Fruit fly (Drosophila melanogaster) whole organism, prepupa: Measurements from ENCODE around the gene CG11050.

Experiments
- Blimp-1 ChIP-seq: fragments of 200-800 bp; sonication (Bioruptor generic); optimal IDR thresholded peaks from 3 replicates; lab custom pipeline; 2017; ENCODE audit warnings: missing biosample characterization, missing genetic modification characterization, mild to moderate bottlenecking, moderate library complexity, missing genetic modification reagents
- CG10631 ChIP-seq: fragments of 200-800 bp; sonication (Bioruptor generic); optimal IDR thresholded peaks from 2 replicates; lab custom pipeline; 2016; ENCODE audit warnings: missing biosample characterization, missing genetic modification characterization
- CG10669 ChIP-seq: fragments of 200-800 bp; sonication (Bioruptor generic); optimal IDR thresholded peaks from 3 replicates; lab custom pipeline; 2018; ENCODE audit warnings: missing biosample characterization, mild to moderate bottlenecking, missing genetic modification characterization, moderate library complexity
- CG11294 ChIP-seq: fragments of 200-800 bp; sonication (Bioruptor generic); IDR thresholded peaks from 2 replicates; pipeline ENCODE4 v1.3.6; 2022; ENCODE audit warnings: missing biosample characterization, missing genetic modification characterization
- CG11762 ChIP-seq: fragments of 200-800 bp; sonication (Bioruptor generic); optimal IDR thresholded peaks from 3 replicates; lab custom pipeline; 2016; ENCODE audit warnings: missing biosample characterization, missing genetic modification characterization; ENCODE audit not compliant: insufficient read depth
- CG11902 ChIP-seq: fragments of 200-800 bp; sonication (Bioruptor generic); optimal IDR thresholded peaks from 3 replicates; lab custom pipeline; 2016; ENCODE audit warnings: missing biosample characterization, missing genetic modification characterization
- CG15336 ChIP-seq: fragments of 200-800 bp; sonication (Bioruptor generic); IDR thresholded peaks from 2 replicates; pipeline ENCODE4 v1.3.6; 2022; ENCODE audit warnings: missing biosample characterization, missing genetic modification characterization
- CG1621 ChIP-seq: fragments of 200-800 bp; sonication (Bioruptor generic); optimal IDR thresholded peaks from 3 replicates; lab custom pipeline; 2018; ENCODE audit warnings: missing biosample characterization, mild to moderate bottlenecking, missing genetic modification characterization
- CG16779 ChIP-seq: fragments of 200-800 bp; sonication (Bioruptor generic); optimal IDR thresholded peaks from 3 replicates; lab custom pipeline; 2017; ENCODE audit warnings: missing biosample characterization, mild to moderate bottlenecking, missing genetic modification characterization
- CG3032 ChIP-seq: fragments of 200-800 bp; optimal IDR thresholded peaks from 2 replicates; lab custom pipeline; 2019; ENCODE audit warnings: missing biosample characterization, mild to moderate bottlenecking, missing genetic modification characterization, moderate library complexity
- CG31627 ChIP-seq: fragments of 200-800 bp; sonication (Bioruptor generic); optimal IDR thresholded peaks from 3 replicates; lab custom pipeline; 2016; ENCODE audit warnings: missing biosample characterization, missing genetic modification characterization
- CG32006 ChIP-seq: fragments of 200-800 bp; sonication (Bioruptor generic); optimal IDR thresholded peaks from 3 replicates; lab custom pipeline; 2017; ENCODE audit warnings: missing biosample characterization, mild to moderate bottlenecking, missing genetic modification characterization
- CG34406 ChIP-seq: fragments of 200-800 bp; sonication (Bioruptor generic); optimal IDR thresholded peaks from 3 replicates; lab custom pipeline; 2016; ENCODE audit warnings: missing biosample characterization, missing genetic modification characterization
- CG4318 ChIP-seq: fragments of 200-800 bp; sonication (Bioruptor generic); optimal IDR thresholded peaks from 3 replicates; lab custom pipeline; 2017; ENCODE audit warnings: missing biosample characterization, mild to moderate bottlenecking, missing genetic modification characterization
- CG6163 ChIP-seq: fragments of 200-800 bp; sonication (Bioruptor generic); IDR thresholded peaks from 3 replicates; pipeline ENCODE4 v1.3.6; 2022; ENCODE audit warnings: missing biosample characterization, missing genetic modification characterization
- CG6808 ChIP-seq: fragments of 200-800 bp; sonication (Bioruptor generic); optimal IDR thresholded peaks from 3 replicates; lab custom pipeline; 2017; ENCODE audit warnings: missing biosample characterization, missing genetic modification characterization, mild to moderate bottlenecking, moderate library complexity, missing genetic modification reagents
- CG8119 ChIP-seq: fragments of 200-800 bp; sonication (Bioruptor generic); IDR thresholded peaks from 3 replicates; pipeline ENCODE4 v1.3.6; 2022; ENCODE audit warnings: missing biosample characterization, missing genetic modification characterization
- CG8319 ChIP-seq: fragments of 200-800 bp; sonication (Bioruptor generic); optimal IDR thresholded peaks from 3 replicates; lab custom pipeline; 2016; ENCODE audit warnings: missing biosample characterization, missing genetic modification characterization
- CG8632 ChIP-seq: fragments of 200-800 bp; sonication (Bioruptor generic); optimal IDR thresholded peaks from 3 replicates; lab custom pipeline; 2016; ENCODE audit warnings: missing biosample characterization, missing genetic modification characterization
- Eip75B ChIP-seq: fragments of 200-800 bp; sonication (Bioruptor generic); optimal IDR thresholded peaks from 3 replicates; lab custom pipeline; 2016; ENCODE audit warnings: missing biosample characterization, missing genetic modification characterization
- Eip78C ChIP-seq: fragments of 200-800 bp; sonication (Bioruptor generic); peaks from one replicate; lab custom pipeline; 2016; ENCODE audit warnings: missing biosample characterization, missing genetic modification characterization
- Eip93F ChIP-seq: fragments of 200-800 bp; sonication (Bioruptor generic); optimal IDR thresholded peaks from 2 replicates; lab custom pipeline; 2016; ENCODE audit warnings: missing biosample characterization, mild to moderate bottlenecking, missing genetic modification characterization
- Ets21C ChIP-seq: fragments of 200-800 bp; sonication (Bioruptor generic); optimal IDR thresholded peaks from 3 replicates; lab custom pipeline; 2016; ENCODE audit warnings: missing biosample characterization, missing genetic modification characterization
- Ets96B ChIP-seq: fragments of 200-800 bp; optimal IDR thresholded peaks from 2 replicates; lab custom pipeline; 2019; ENCODE audit warnings: missing biosample characterization, mild to moderate bottlenecking, missing genetic modification characterization, moderate library complexity
- Gug ChIP-seq: fragments of 200-800 bp; sonication (Bioruptor generic); IDR thresholded peaks from 2 replicates; pipeline ENCODE4 v1.3.6; 2022; ENCODE audit warnings: missing biosample characterization, missing genetic modification characterization
- Hr39 ChIP-seq: fragments of 200-800 bp; sonication (Bioruptor generic); optimal IDR thresholded peaks from 2 replicates; lab custom pipeline; 2016; ENCODE audit warnings: missing biosample characterization, missing genetic modification characterization
- Lpt ChIP-seq: fragments of 200-800 bp; sonication (Bioruptor generic); optimal IDR thresholded peaks from 3 replicates; lab custom pipeline; 2016; ENCODE audit warnings: missing biosample characterization, missing genetic modification characterization
- Met ChIP-seq: fragments of 200-800 bp; sonication (Bioruptor generic); optimal IDR thresholded peaks from 3 replicates; lab custom pipeline; 2016; ENCODE audit warnings: missing biosample characterization, missing genetic modification characterization
- OdsH ChIP-seq: fragments of 200-800 bp; sonication (Bioruptor generic); optimal IDR thresholded peaks from 3 replicates; lab custom pipeline; 2016; ENCODE audit warnings: missing biosample characterization, missing genetic modification characterization
- Smox ChIP-seq: fragments of 200-800 bp; sonication (Bioruptor generic); optimal IDR thresholded peaks from 3 replicates; lab custom pipeline; 2016; ENCODE audit warnings: missing biosample characterization, missing genetic modification characterization
- Sox102F ChIP-seq: fragments of 200-800 bp; sonication (Bioruptor generic); optimal IDR thresholded peaks from 2 replicates; lab custom pipeline; 2016; ENCODE audit warnings: missing biosample characterization, mild to moderate bottlenecking, missing genetic modification characterization
- Sox14 ChIP-seq: fragments of 200-800 bp; sonication (Bioruptor generic); optimal IDR thresholded peaks from 3 replicates; lab custom pipeline; 2016; ENCODE audit warnings: missing biosample characterization, missing genetic modification characterization
- Sox15 ChIP-seq: fragments of 200-800 bp; sonication (Bioruptor generic); optimal IDR thresholded peaks from 3 replicates; lab custom pipeline; 2016; ENCODE audit warnings: missing biosample characterization, missing genetic modification characterization
- acj6 ChIP-seq: fragments of 200-800 bp; sonication (Bioruptor generic); optimal IDR thresholded peaks from 3 replicates; lab custom pipeline; 2016; ENCODE audit warnings: missing biosample characterization, missing genetic modification characterization
- dac ChIP-seq: fragments of 200-800 bp; sonication (Bioruptor generic); optimal IDR thresholded peaks from 2 replicates; lab custom pipeline; 2017; ENCODE audit warnings: missing biosample characterization, mild to moderate bottlenecking, missing genetic modification characterization
- dsx ChIP-seq: fragments of 200-800 bp; optimal IDR thresholded peaks from 3 replicates; lab custom pipeline; 2019; ENCODE audit warnings: missing biosample characterization, mild to moderate bottlenecking, missing genetic modification characterization, moderate library complexity; ENCODE audit not compliant: poor library complexity, severe bottlenecking
- eg ChIP-seq: fragments of 200-800 bp; sonication (Bioruptor generic); IDR thresholded peaks from 3 replicates; pipeline ENCODE4 v1.3.6; 2022; ENCODE audit warnings: missing biosample characterization, missing genetic modification characterization
- fd59A ChIP-seq: fragments of 200-800 bp; sonication (Bioruptor generic); optimal IDR thresholded peaks from 2 replicates; lab custom pipeline; 2017; ENCODE audit warnings: missing biosample characterization, mild to moderate bottlenecking, missing genetic modification characterization, missing genetic modification reagents
- fd85E ChIP-seq: fragments of 200-800 bp; sonication (Bioruptor generic); optimal IDR thresholded peaks from 3 replicates; lab custom pipeline; 2016; ENCODE audit warnings: missing biosample characterization, missing genetic modification characterization
- fkh ChIP-seq: fragments of 200-800 bp; sonication (Bioruptor generic); optimal IDR thresholded peaks from 3 replicates; lab custom pipeline; 2017; ENCODE audit warnings: missing biosample characterization, mild to moderate bottlenecking, missing genetic modification characterization, moderate library complexity
- lz ChIP-seq: fragments of 200-800 bp; sonication (Bioruptor generic); optimal IDR thresholded peaks from 3 replicates; lab custom pipeline; 2016; ENCODE audit warnings: missing biosample characterization, missing genetic modification characterization
- net ChIP-seq: fragments of 200-800 bp; sonication (Bioruptor generic); optimal IDR thresholded peaks from 3 replicates; lab custom pipeline; 2016; ENCODE audit warnings: missing biosample characterization, missing genetic modification characterization
- pdm3 ChIP-seq: fragments of 200-800 bp; sonication (Bioruptor generic); optimal IDR thresholded peaks from 3 replicates; lab custom pipeline; 2016; ENCODE audit warnings: missing biosample characterization, missing genetic modification characterization
- spab ChIP-seq: fragments of 200-800 bp; sonication (Bioruptor generic); optimal IDR thresholded peaks from 2 replicates; lab custom pipeline; 2017; ENCODE audit warnings: missing biosample characterization, mild to moderate bottlenecking, missing genetic modification characterization, missing genetic modification reagents
- topi ChIP-seq: fragments of 200-800 bp; sonication (Bioruptor generic); optimal IDR thresholded peaks from 3 replicates; lab custom pipeline; 2016; ENCODE audit warnings: missing biosample characterization, missing genetic modification characterization
- vri ChIP-seq: fragments of 200-800 bp; sonication (Bioruptor generic); optimal IDR thresholded peaks from 3 replicates; lab custom pipeline; 2016; ENCODE audit warnings: missing biosample characterization, mild to moderate bottlenecking, missing genetic modification characterization

CG11050 gene

dm6 chr2L:6610683-6611373 lies at the start of gene CG11050 (continued):
- TF ChIP-seq spab (GFP tag; lab: Kevin White, UChicago) = no peak
- TF ChIP-seq CG10631 = peak; percentile 29
- peak; percentile 37; the same call in 1 of the 2 replicates for TF ChIP-seq CG11294 (GFP tag; lab: Robert Waterston, UW)
- no peak for TF ChIP-seq fd85E (GFP tag; lab: Kevin White, UChicago)
- peak; percentile 78 for TF ChIP-seq eg (GFP tag; lab: Robert Waterston, UW)
- TF ChIP-seq CG11902 (GFP tag; lab: Kevin White, UChicago) = peak; percentile 32
- TF ChIP-seq CG1621 (tag; lab: Kevin White, UChicago) = peak; percentile 63
- TF ChIP-seq Eip78C (GFP tag; lab: Kevin White, UChicago) = peak; percentile 84
- peak; percentile 17 for TF ChIP-seq CG16779 (tag; lab: Kevin White, UChicago)
- TF ChIP-seq, all 60 proteins: peak for 49

- peak; percentile 98 for TF ChIP-seq acj6 (GFP tag; lab: Kevin White, UChicago)
- peak; percentile 93 for TF ChIP-seq CG8632 (GFP tag; lab: Kevin White, UChicago)
- TF ChIP-seq CG3032 (tag; lab: Kevin White, UChicago) = peak; percentile 95
- peak; percentile 93 for TF ChIP-seq CG8119 (GFP tag; lab: Robert Waterston, UW)
- TF ChIP-seq CG1621 (tag; lab: Kevin White, UChicago) = peak; percentile 95
- TF ChIP-seq vri (GFP tag; lab: Kevin White, UChicago) = peak; percentile 95
- peak; percentile 98 for TF ChIP-seq Gug (GFP tag; lab: Robert Waterston, UW)
- TF ChIP-seq CG11762 (GFP tag; lab: Kevin White, UChicago) = peak; percentile 96
- peak; percentile 99 for TF ChIP-seq CG31627 (GFP tag; lab: Kevin White, UChicago)
- peak; percentile 97 for TF ChIP-seq topi (GFP tag; lab: Kevin White, UChicago)
- peak; percentile 98 for TF ChIP-seq Sox14 (GFP tag; lab: Kevin White, UChicago)
- peak; percentile 97 for TF ChIP-seq net (GFP tag; lab: Kevin White, UChicago)
- peak; percentile 94 for TF ChIP-seq CG10669 (GFP tag; lab: Kevin White, UChicago)
- peak; percentile 82 for TF ChIP-seq Eip93F (GFP tag; lab: Kevin White, UChicago)
- TF ChIP-seq Ets96B (tag; lab: Kevin White, UChicago) = peak; percentile 96
- TF ChIP-seq Eip75B = peak; percentile 96
- peak; percentile 97 for TF ChIP-seq CG10631
- TF ChIP-seq CG6808 (GFP tag; lab: Kevin White, UChicago) = peak; percentile 85
- TF ChIP-seq CG34406 (GFP tag; lab: Kevin White, UChicago) = peak; percentile 96
- TF ChIP-seq CG32006 (GFP tag; lab: Kevin White, UChicago) = peak; percentile 98
- TF ChIP-seq Sox102F (GFP tag; lab: Kevin White, UChicago) = peak; percentile 95
- peak; percentile 83 for TF ChIP-seq Blimp-1 (GFP tag; lab: Kevin White, UChicago)
- peak; percentile 93 for TF ChIP-seq Lpt (GFP tag; lab: Kevin White, UChicago)
- TF ChIP-seq dac = peak; percentile 94
- TF ChIP-seq Smox = peak; percentile 96
- TF ChIP-seq CG8319 = peak; percentile 96
- TF ChIP-seq CG6163 = peak; percentile 99
- peak; percentile 96 for TF ChIP-seq CG4318 (GFP tag; lab: Kevin White, UChicago)
- peak; percentile 98 for TF ChIP-seq Sox15 (GFP tag; lab: Kevin White, UChicago)
- peak; percentile 83 for TF ChIP-seq fkh (GFP tag; lab: Kevin White, UChicago)
- peak; percentile 98 for TF ChIP-seq OdsH (GFP tag; lab: Kevin White, UChicago)
- TF ChIP-seq lz (GFP tag; lab: Kevin White, UChicago) = peak; percentile 97
- TF ChIP-seq Eip78C (GFP tag; lab: Kevin White, UChicago) = peak; percentile 99
- peak; percentile 92 for TF ChIP-seq fd59A
- peak; percentile 96 for TF ChIP-seq Ets21C
- TF ChIP-seq Met (GFP tag; lab: Kevin White, UChicago) = peak; percentile 93
- TF ChIP-seq Hr39 (GFP tag; lab: Kevin White, UChicago) = peak; percentile 99
- TF ChIP-seq dsx = peak; percentile 90
- TF ChIP-seq pdm3 (GFP tag; lab: Kevin White, UChicago) = peak; percentile 97
- TF ChIP-seq CG15336 = peak; percentile 95
- peak; percentile 99 for TF ChIP-seq eg (GFP tag; lab: Robert Waterston, UW)
These were observed 49.1 kb upstream of the CG11050 start, which contains the start of the genes Trmt6 and Ent2 for dm6 chr2L:6561463-6562357. Gene Trmt6, minus strand, starts transcription at chr2L:6562289. Gene Ent2, plus strand, starts transcription at chr2L:6562325.
